Worm (Caenorhabditis elegans) whole organism, young adult: Measurements from ENCODE around the gene hmg-5.

Experiments used
- B0019.2 ChIP-seq: fragments of 200-800 bp; sonication (Bioruptor generic); conservative IDR thresholded peaks from 2 replicates; pipeline ENCODE4 v1.3.6; 2022; ENCODE audit warnings: missing genetic modification reagents, missing genetic modification characterization, missing compliant biosample characterization
- B0035.1 ChIP-seq: sonication (generic microtip); optimal IDR thresholded peaks from 2 replicates; lab custom pipeline; 2016; ENCODE audit warnings: missing genetic modification characterization, mild to moderate bottlenecking, missing compliant biosample characterization, missing genotype, missing genetic modification reagents
- B0336.3 ChIP-seq: fragments of 200-800 bp; sonication (Bioruptor generic); IDR thresholded peaks from 2 replicates; pipeline ENCODE4 v1.3.6; 2022; ENCODE audit warnings: missing genetic modification characterization, missing compliant biosample characterization
- C06A6.2 ChIP-seq: fragments of 200-800 bp; sonication (Bioruptor generic); conservative IDR thresholded peaks from 2 replicates; pipeline ENCODE4 v1.3.6; 2022; ENCODE audit warnings: missing genetic modification characterization, missing compliant biosample characterization
- F39B2.1 ChIP-seq: fragments of 200-800 bp; sonication (Bioruptor generic); IDR thresholded peaks from 2 replicates; pipeline ENCODE4 v1.3.6; 2022; ENCODE audit warnings: missing genetic modification reagents, missing genetic modification characterization, missing compliant biosample characterization
- F57C9.4 ChIP-seq: sonication (generic microtip); optimal IDR thresholded peaks from 2 replicates; lab custom pipeline; 2017; ENCODE audit warnings: mild to moderate bottlenecking, missing genetic modification characterization, missing compliant biosample characterization
- K12H6.12 ChIP-seq: fragments of 200-800 bp; sonication (Bioruptor generic); optimal IDR thresholded peaks from 2 replicates; lab custom pipeline; 2018; ENCODE audit warnings: mild to moderate bottlenecking, missing genetic modification characterization, missing compliant biosample characterization
- Y53G8AR.9 ChIP-seq: fragments of 200-800 bp; sonication (Bioruptor generic); conservative IDR thresholded peaks from 2 replicates; pipeline ENCODE4 v1.3.6; 2022; ENCODE audit warnings: missing genetic modification reagents, missing genetic modification characterization, missing compliant biosample characterization
- Y79H2A.3 ChIP-seq: fragments of 200-800 bp; sonication (Bioruptor generic); conservative IDR thresholded peaks from 2 replicates; pipeline ENCODE4 v1.3.6; 2022; ENCODE audit warnings: missing genetic modification reagents, missing genetic modification characterization, missing compliant biosample characterization
- aptf-3 ChIP-seq: fragments of 200-800 bp; sonication (Bioruptor generic); IDR thresholded peaks from 2 replicates; pipeline ENCODE4 v1.3.6; 2022; ENCODE audit warnings: missing genetic modification characterization, missing compliant biosample characterization
- atf-7 ChIP-seq: sonication (generic microtip); optimal IDR thresholded peaks from 2 replicates; lab custom pipeline; 2017; ENCODE audit warnings: mild to moderate bottlenecking, missing genetic modification characterization, missing compliant biosample characterization
- attf-3 ChIP-seq: fragments of 200-800 bp; sonication (Bioruptor generic); conservative IDR thresholded peaks from 2 replicates; pipeline ENCODE4 v1.3.6; 2022; ENCODE audit warnings: missing genetic modification reagents, missing genetic modification characterization, missing compliant biosample characterization
- cebp-1 ChIP-seq, 2 experiments: fragments of 200-800 bp in 1 of 2; sonication (Bioruptor generic) in 1 of 2; sonication (generic microtip) in 1 of 2; IDR thresholded peaks in 1 of 2; optimal IDR thresholded peaks in 1 of 2; 2 replicates each; pipeline versions ENCODE4 v1.3.6 to Lab custom; 2017 to 2022; ENCODE audit warnings: missing compliant biosample characterization in 2 of 2, missing genetic modification characterization in 2 of 2, mild to moderate bottlenecking in 1 of 2, missing genetic modification reagents in 1 of 2, moderate library complexity in 1 of 2
- cebp-2 ChIP-seq: fragments of 200-800 bp; sonication (Bioruptor generic); IDR thresholded peaks from 2 replicates; pipeline ENCODE4 v1.3.6; 2022; ENCODE audit warnings: missing genetic modification characterization, missing compliant biosample characterization
- ceh-100 ChIP-seq: fragments of 200-800 bp; sonication (Bioruptor generic); IDR thresholded peaks from 2 replicates; pipeline ENCODE4 v1.3.6; 2022; ENCODE audit warnings: missing genetic modification reagents, missing genetic modification characterization, missing compliant biosample characterization
- ceh-27 ChIP-seq: fragments of 200-800 bp; sonication (Bioruptor generic); optimal IDR thresholded peaks from 2 replicates; lab custom pipeline; 2018; ENCODE audit warnings: mild to moderate bottlenecking, missing genetic modification characterization, moderate library complexity, missing compliant biosample characterization
- ceh-58 ChIP-seq: fragments of 200-800 bp; sonication (Bioruptor generic); IDR thresholded peaks from 2 replicates; pipeline ENCODE4 v1.3.6; 2022; ENCODE audit warnings: missing genetic modification characterization, missing compliant biosample characterization
- chd-7 ChIP-seq: sonication (generic microtip); optimal IDR thresholded peaks from 2 replicates; lab custom pipeline; 2016; ENCODE audit warnings: mild to moderate bottlenecking, missing genetic modification characterization, moderate library complexity, missing compliant biosample characterization
- dpl-1 ChIP-seq: fragments of 150-350 bp; optimal IDR thresholded peaks from 2 replicates; lab custom pipeline; 2014; ENCODE audit warnings: missing biosample characterization, missing genetic modification reagents, missing genetic modification characterization
- fkh-3 ChIP-seq: sonication (generic microtip); optimal IDR thresholded peaks from 2 replicates; lab custom pipeline; 2016; ENCODE audit warnings: mild to moderate bottlenecking, missing genetic modification characterization, missing compliant biosample characterization
- gei-17 ChIP-seq: fragments of 200-800 bp; sonication (Bioruptor generic); optimal IDR thresholded peaks from 2 replicates; lab custom pipeline; 2018; ENCODE audit warnings: mild to moderate bottlenecking, missing genetic modification characterization, missing compliant biosample characterization
- hmg-20 ChIP-seq: fragments of 200-800 bp; sonication (Bioruptor generic); IDR thresholded peaks from 2 replicates; pipeline ENCODE4 v1.3.6; 2022; ENCODE audit warnings: missing genetic modification reagents, missing genetic modification characterization, missing compliant biosample characterization
- let-526 ChIP-seq: fragments of 200-800 bp; sonication (Bioruptor generic); IDR thresholded peaks from 2 replicates; pipeline ENCODE4 v1.3.6; 2022; ENCODE audit warnings: missing genetic modification reagents, missing genetic modification characterization, missing compliant biosample characterization
- let-607 ChIP-seq, 2 experiments: fragments of 200-800 bp in 1 of 2; sonication (Bioruptor generic) in 1 of 2; sonication (generic microtip) in 1 of 2; optimal IDR thresholded peaks; 2 replicates each; lab custom pipeline; 2016 to 2018; ENCODE audit warnings: mild to moderate bottlenecking in 2 of 2, missing compliant biosample characterization in 2 of 2, missing genetic modification characterization in 2 of 2, moderate library complexity in 2 of 2, missing genotype in 1 of 2
- lir-1 ChIP-seq: fragments of 200-800 bp; sonication (Bioruptor generic); conservative IDR thresholded peaks from 2 replicates; pipeline ENCODE4 v1.3.6; 2022; ENCODE audit warnings: missing genetic modification reagents, missing genetic modification characterization, missing compliant biosample characterization
- lsy-27 ChIP-seq: sonication (generic microtip); optimal IDR thresholded peaks from 2 replicates; lab custom pipeline; 2017; ENCODE audit warnings: missing genetic modification characterization, mild to moderate bottlenecking, missing compliant biosample characterization, antibody characterized with exemption, missing genotype, borderline replicate concordance; ENCODE audit not compliant: insufficient read depth
- mes-4 ChIP-seq: sonication (generic microtip); optimal IDR thresholded peaks from 2 replicates; lab custom pipeline; 2016; ENCODE audit warnings: missing genotype, missing genetic modification characterization, missing compliant biosample characterization
- mxl-1 ChIP-seq: sonication (generic microtip); optimal IDR thresholded peaks from 2 replicates; lab custom pipeline; 2016; ENCODE audit warnings: missing genetic modification characterization, missing compliant biosample characterization
- nfya-1 ChIP-seq: sonication (generic microtip); optimal IDR thresholded peaks from 2 replicates; lab custom pipeline; 2017; ENCODE audit warnings: antibody characterized with exemption, missing compliant biosample characterization, missing genetic modification characterization, borderline replicate concordance; ENCODE audit not compliant: insufficient read depth
- nfyb-1 ChIP-seq: fragments of 200-800 bp; sonication (Bioruptor generic); IDR thresholded peaks from 2 replicates; pipeline ENCODE4 v1.3.6; 2022; ENCODE audit warnings: missing genetic modification reagents, missing genetic modification characterization, missing compliant biosample characterization
- nhr-120 ChIP-seq: fragments of 200-800 bp; sonication (Bioruptor generic); IDR thresholded peaks from 2 replicates; pipeline ENCODE4 v1.3.6; 2022; ENCODE audit warnings: missing genetic modification characterization, missing compliant biosample characterization
- nhr-179 ChIP-seq: sonication (generic microtip); optimal IDR thresholded peaks from 2 replicates; lab custom pipeline; 2016; ENCODE audit warnings: mild to moderate bottlenecking, missing genetic modification characterization, missing compliant biosample characterization
- pha-4 ChIP-seq: fragments of 150-350 bp; sonication (generic microtip); optimal IDR thresholded peaks from 2 replicates; lab custom pipeline; 2014; ENCODE audit warnings: missing biosample characterization, missing genetic modification reagents, missing genetic modification characterization
- rpc-1 ChIP-seq, 2 experiments: fragments of 150-350 bp in 1 of 2; sonication (generic microtip) in 1 of 2; optimal IDR thresholded peaks; 2 replicates each; lab custom pipeline; 2014 to 2018; ENCODE audit warnings: missing biosample characterization in 1 of 2, missing genetic modification characterization in 1 of 2, missing genetic modification reagents in 1 of 2, missing genotype in 1 of 2
- snpc-3.4 ChIP-seq: sonication (generic microtip); optimal IDR thresholded peaks from 2 replicates; lab custom pipeline; 2017; ENCODE audit warnings: missing genetic modification characterization, mild to moderate bottlenecking, missing compliant biosample characterization, antibody characterized with exemption, moderate library complexity, missing genotype, missing genetic modification reagents
- tlf-1 ChIP-seq: fragments of 200-800 bp; sonication (Bioruptor generic); optimal IDR thresholded peaks from 2 replicates; lab custom pipeline; 2018; ENCODE audit warnings: mild to moderate bottlenecking, missing genetic modification characterization, missing compliant biosample characterization
- xnd-1 ChIP-seq: sonication (generic microtip); optimal IDR thresholded peaks from 2 replicates; lab custom pipeline; 2016; ENCODE audit warnings: missing genotype, missing genetic modification reagents, missing genetic modification characterization, missing compliant biosample characterization
- zfh-2 ChIP-seq: fragments of 200-800 bp; sonication (Bioruptor generic); conservative IDR thresholded peaks from 2 replicates; pipeline ENCODE4 v1.3.6; 2022; ENCODE audit warnings: missing genetic modification reagents, missing genetic modification characterization, missing compliant biosample characterization
- ztf-22 ChIP-seq: fragments of 200-800 bp; sonication (Bioruptor generic); optimal IDR thresholded peaks from 2 replicates; lab custom pipeline; 2018; ENCODE audit warnings: mild to moderate bottlenecking, missing genetic modification characterization, moderate library complexity, missing compliant biosample characterization
- ztf-28 ChIP-seq: fragments of 200-800 bp; sonication (Bioruptor generic); IDR thresholded peaks from 2 replicates; pipeline ENCODE4 v1.3.6; 2022; ENCODE audit warnings: missing genetic modification reagents, missing genetic modification characterization, missing compliant biosample characterization

hmg-5 gene

ce11 chrIV:7628942-7629341, 17.1 kb downstream of the hmg-5 start, which contains the start of gene F45E4.5:
Gene F45E4.5 (minus strand): TSS chrIV:7629042.
- TF ChIP-seq ceh-27 (GFP tag; lab: Kevin White, UChicago) (peak; percentile 15), ztf-22 (no peak)

DNA sequence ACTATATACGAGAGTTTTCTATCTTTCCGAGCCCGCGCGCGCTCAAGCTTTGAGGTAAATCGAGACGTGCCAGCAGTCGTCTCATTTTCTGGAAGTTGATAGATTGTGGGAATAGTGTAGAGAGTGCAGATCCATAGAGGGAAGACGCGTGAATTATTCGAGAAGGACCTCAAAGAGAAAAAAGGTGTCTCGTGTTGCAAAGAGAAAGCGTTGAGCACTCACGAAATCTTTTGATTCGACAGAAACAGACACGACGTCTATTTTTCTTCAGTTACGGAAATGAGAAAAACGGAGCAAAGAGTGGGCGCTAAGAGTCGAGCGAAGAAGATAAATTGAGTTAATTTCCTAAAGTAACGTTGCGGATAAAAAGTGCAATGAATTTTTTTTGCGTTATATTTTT, 22.2 kb downstream of the hmg-5 start:
- TF ChIP-seq ceh-100 (GFP tag; lab: Robert Waterston, UW) (no peak), Y53G8AR.9 (GFP tag; lab: Robert Waterston, UW) (no peak), mxl-1 (tag; lab: Kevin White, UChicago) (no peak), attf-3 (GFP tag; lab: Robert Waterston, UW) (no peak), xnd-1 (tag; lab: Kevin White, UChicago) (no peak), B0035.1 (tag; lab: Kevin White, UChicago) (no peak), fkh-3 (tag; lab: Kevin White, UChicago) (no peak), nhr-179 (no peak)

DNA sequence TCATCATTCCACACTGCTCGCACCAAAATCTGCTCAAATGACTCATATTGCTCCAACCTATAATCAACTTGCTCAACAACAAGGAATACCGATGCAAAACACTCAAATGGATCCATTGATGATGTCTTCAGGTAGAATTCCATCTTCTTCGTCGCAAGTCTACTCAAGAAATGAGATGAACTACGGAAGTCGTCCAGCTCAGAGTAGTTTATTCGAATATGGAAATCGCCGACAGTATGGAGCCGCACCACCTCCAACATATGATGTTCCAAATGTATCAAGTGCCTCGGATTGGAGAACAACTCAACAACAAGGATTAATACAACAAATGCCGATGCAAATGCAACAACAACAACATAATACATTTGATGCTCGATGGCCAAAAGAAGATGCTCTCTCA, 22.9 kb downstream of the hmg-5 start:
- TF ChIP-seq cebp-1 (GFP tag; IDR thresholded peaks at IDR 0.05; lab: Robert Waterston, UW) (no peak), cebp-1 (tag; optimal IDR thresholded peaks at IDR 0.05; lab: Kevin White, UChicago) (no peak), pha-4 (tag; lab: Kevin White, UChicago) (no peak), lsy-27 (no peak), let-526 (GFP tag; lab: Robert Waterston, UW) (no peak), Y79H2A.3 (GFP tag; lab: Robert Waterston, UW) (no peak), rpc-1 (optimal IDR thresholded peaks at IDR 0.05; lab: Kevin White, UChicago) (no peak), rpc-1 (tag; optimal IDR thresholded peaks at IDR 0.05; lab: Kevin White, UChicago) (no peak), nfya-1 (tag; lab: Kevin White, UChicago) (no peak), B0019.2 (GFP tag; lab: Robert Waterston, UW) (no peak), hmg-20 (GFP tag; lab: Robert Waterston, UW) (no peak), B0336.3 (GFP tag; lab: Robert Waterston, UW) (no peak), zfh-2 (GFP tag; lab: Robert Waterston, UW) (no peak), aptf-3 (GFP tag; lab: Robert Waterston, UW) (no peak), tlf-1 (GFP tag; lab: Kevin White, UChicago) (no peak)
- TF ChIP-seq, all 124 proteins: peak for 0

DNA sequence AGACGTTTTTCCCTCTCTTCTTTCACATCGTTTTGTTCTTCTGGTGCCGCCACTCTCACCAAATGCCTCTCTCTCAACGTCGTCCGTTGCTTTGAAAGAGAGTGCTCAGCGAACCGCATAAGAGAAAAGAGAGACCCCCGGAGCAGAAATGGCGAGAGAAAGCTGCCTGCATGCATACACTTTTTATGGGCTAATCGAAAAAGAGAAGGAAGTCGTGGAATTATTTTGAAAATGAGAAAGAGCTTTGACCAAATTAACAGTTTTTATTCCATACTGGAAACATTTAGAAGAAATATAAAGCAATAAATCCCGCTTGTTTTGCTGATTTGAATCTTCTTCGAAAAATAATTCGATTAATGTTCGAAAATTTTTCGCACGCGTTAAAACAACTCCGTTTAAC, 25.6 kb downstream of the hmg-5 start:
- TF ChIP-seq let-607 (tag; optimal IDR thresholded peaks at IDR 0.05; lab: Kevin White, UChicago): no peak
- no peak for TF ChIP-seq lir-1 (GFP tag; lab: Robert Waterston, UW)
- no peak for TF ChIP-seq cebp-2 (GFP tag; lab: Robert Waterston, UW)
- no peak for TF ChIP-seq atf-7 (tag; lab: Kevin White, UChicago)
- no peak for TF ChIP-seq F39B2.1
- no peak for TF ChIP-seq mes-4
- TF ChIP-seq nfyb-1 (GFP tag; lab: Robert Waterston, UW): no peak
- no peak for TF ChIP-seq gei-17 (GFP tag; lab: Kevin White, UChicago)
- no peak for TF ChIP-seq F57C9.4
- no peak for TF ChIP-seq dpl-1
- TF ChIP-seq ztf-28 (GFP tag; lab: Robert Waterston, UW): no peak
- no peak for TF ChIP-seq ztf-22
- TF ChIP-seq chd-7 (tag; lab: Kevin White, UChicago): no peak
- TF ChIP-seq nhr-120: no peak
- TF ChIP-seq snpc-3.4: no peak
- TF ChIP-seq K12H6.12 (tag; lab: Kevin White, UChicago): no peak
- TF ChIP-seq ceh-58 (GFP tag; lab: Robert Waterston, UW): no peak
- TF ChIP-seq B0019.2 (GFP tag; lab: Robert Waterston, UW): no peak
- no peak for TF ChIP-seq C06A6.2
- no peak for TF ChIP-seq Y53G8AR.9 (GFP tag; lab: Robert Waterston, UW)
